Worm (Caenorhabditis elegans) whole organism, mixed stage, embryonic: ENCODE measurements around the gene dro-1.

ENCODE experiments used
- M03D4.4 ChIP-seq: sonication (generic microtip); optimal IDR thresholded peaks from 2 replicates; lab custom pipeline; 2017; ENCODE audit warnings: mild to moderate bottlenecking, missing genetic modification characterization, missing compliant biosample characterization
- bed-3 ChIP-seq: fragments of 200-800 bp; sonication (Bioruptor generic); optimal IDR thresholded peaks from 3 replicates; lab custom pipeline; 2018; ENCODE audit warnings: mild to moderate bottlenecking, missing genetic modification characterization, moderate library complexity, missing compliant biosample characterization
- blmp-1 ChIP-seq: fragments of 150-350 bp; optimal IDR thresholded peaks from 2 replicates; lab custom pipeline; 2014; ENCODE audit warnings: missing biosample characterization, missing genetic modification characterization
- ceh-39 ChIP-seq: fragments of 150-350 bp; optimal IDR thresholded peaks from 2 replicates; lab custom pipeline; 2014; ENCODE audit warnings: missing biosample characterization, missing genetic modification characterization
- ceh-43 ChIP-seq: fragments of 200-800 bp; sonication (Bioruptor generic); optimal IDR thresholded peaks from 2 replicates; lab custom pipeline; 2018; ENCODE audit warnings: mild to moderate bottlenecking, missing genetic modification characterization, moderate library complexity, missing compliant biosample characterization
- ceh-83 ChIP-seq: fragments of 200-800 bp; sonication (Bioruptor generic); optimal IDR thresholded peaks from 2 replicates; lab custom pipeline; 2018; ENCODE audit warnings: mild to moderate bottlenecking, missing genetic modification characterization, missing compliant biosample characterization
- ces-1 ChIP-seq: fragments of 150-350 bp; optimal IDR thresholded peaks from 2 replicates; lab custom pipeline; 2014; ENCODE audit warnings: missing biosample characterization, missing genetic modification reagents, missing genetic modification characterization
- drap-1 ChIP-seq: fragments of 200-800 bp; sonication (Bioruptor generic); optimal IDR thresholded peaks from 3 replicates; lab custom pipeline; 2018; ENCODE audit warnings: mild to moderate bottlenecking, missing genetic modification characterization, missing compliant biosample characterization
- elt-1 ChIP-seq: sonication (generic microtip); optimal IDR thresholded peaks from 2 replicates; lab custom pipeline; 2017; ENCODE audit warnings: missing genetic modification characterization, mild to moderate bottlenecking, missing compliant biosample characterization, antibody characterized with exemption, moderate library complexity, borderline replicate concordance; ENCODE audit not compliant: insufficient read depth
- flh-1 ChIP-seq: fragments of 200-800 bp; sonication (Bioruptor generic); optimal IDR thresholded peaks from 2 replicates; lab custom pipeline; 2018; ENCODE audit warnings: mild to moderate bottlenecking, missing genetic modification characterization, moderate library complexity, missing compliant biosample characterization
- lin-13 ChIP-seq: fragments of 150-350 bp; optimal IDR thresholded peaks from 2 replicates; lab custom pipeline; 2014; ENCODE audit warnings: missing biosample characterization, missing genetic modification characterization
- lin-32 ChIP-seq: fragments of 200-800 bp; sonication (Bioruptor generic); optimal IDR thresholded peaks from 2 replicates; lab custom pipeline; 2018; ENCODE audit warnings: mild to moderate bottlenecking, missing genetic modification characterization, missing compliant biosample characterization
- lsy-2 ChIP-seq: fragments of 150-350 bp; optimal IDR thresholded peaks from 2 replicates; lab custom pipeline; 2014; ENCODE audit warnings: missing biosample characterization, missing genetic modification characterization
- mep-1 ChIP-seq: fragments of 150-350 bp; optimal IDR thresholded peaks from 2 replicates; lab custom pipeline; 2017; ENCODE audit warnings: missing biosample characterization, missing genetic modification reagents, missing genetic modification characterization, inconsistent platforms
- mls-2 ChIP-seq: sonication (generic microtip); optimal IDR thresholded peaks from 2 replicates; lab custom pipeline; 2016; ENCODE audit warnings: mild to moderate bottlenecking, missing genetic modification characterization, moderate library complexity, missing compliant biosample characterization
- nhr-12 ChIP-seq: fragments of 150-350 bp; optimal IDR thresholded peaks from 2 replicates; lab custom pipeline; 2014; ENCODE audit warnings: missing biosample characterization, missing genetic modification characterization
- nhr-2 ChIP-seq: fragments of 150-350 bp; optimal IDR thresholded peaks from 2 replicates; lab custom pipeline; 2014; ENCODE audit warnings: missing biosample characterization, missing genetic modification characterization
- nhr-237 ChIP-seq: fragments of 150-350 bp; optimal IDR thresholded peaks from 2 replicates; lab custom pipeline; 2014; ENCODE audit warnings: missing biosample characterization, missing genetic modification characterization
- nhr-28 ChIP-seq: fragments of 150-350 bp; optimal IDR thresholded peaks from 2 replicates; lab custom pipeline; 2014; ENCODE audit warnings: missing biosample characterization, missing genetic modification characterization
- nhr-76 ChIP-seq: sonication (generic microtip); optimal IDR thresholded peaks from 2 replicates; lab custom pipeline; 2017; ENCODE audit warnings: missing biosample characterization, missing genetic modification characterization
- pha-4 ChIP-seq: fragments of 150-350 bp; optimal IDR thresholded peaks from 2 replicates; lab custom pipeline; 2018; ENCODE audit warnings: missing biosample characterization, missing genetic modification reagents, missing genetic modification characterization
- sptf-1 ChIP-seq: sonication (generic microtip); optimal IDR thresholded peaks from 2 replicates; lab custom pipeline; 2017; ENCODE audit warnings: mild to moderate bottlenecking, missing genetic modification characterization, moderate library complexity, missing compliant biosample characterization
- tbx-8 ChIP-seq: fragments of 200-800 bp; sonication (Bioruptor generic); optimal IDR thresholded peaks from 2 replicates; lab custom pipeline; 2018; ENCODE audit warnings: mild to moderate bottlenecking, missing genetic modification characterization, moderate library complexity, missing compliant biosample characterization
- unc-120 ChIP-seq: sonication (generic microtip); optimal IDR thresholded peaks from 2 replicates; lab custom pipeline; 2017; ENCODE audit warnings: missing genetic modification characterization, missing compliant biosample characterization; ENCODE audit not compliant: poor library complexity, severe bottlenecking
- unc-39 ChIP-seq: fragments of 150-350 bp; optimal IDR thresholded peaks from 2 replicates; lab custom pipeline; 2014; ENCODE audit warnings: missing biosample characterization, missing genetic modification characterization
- unc-62 ChIP-seq: fragments of 150-350 bp; optimal IDR thresholded peaks from 2 replicates; lab custom pipeline; 2014; ENCODE audit warnings: missing biosample characterization, missing genetic modification reagents, missing genetic modification characterization
- zip-8 ChIP-seq: fragments of 150-350 bp; optimal IDR thresholded peaks from 2 replicates; lab custom pipeline; 2014; ENCODE audit warnings: missing biosample characterization, missing genetic modification characterization
- ztf-11 ChIP-seq: fragments of 150-350 bp; optimal IDR thresholded peaks from 2 replicates; lab custom pipeline; 2014; ENCODE audit warnings: missing biosample characterization, missing genetic modification characterization

The dro-1 gene

ce11 chrIII:13359847-13360246, 17.4 kb downstream of the dro-1 start:
- peak; percentile 45 for TF ChIP-seq mep-1 (tag; lab: Kevin White, UChicago)
- TF ChIP-seq ces-1 (GFP tag; lab: Kevin White, UChicago): peak; percentile 29
- no peak for TF ChIP-seq elt-1 (tag; lab: Kevin White, UChicago)
- no peak for TF ChIP-seq zip-8 (tag; lab: Kevin White, UChicago)
- no peak for TF ChIP-seq ztf-11 (tag; lab: Kevin White, UChicago)
- peak; percentile 29 for TF ChIP-seq unc-120 (tag; lab: Kevin White, UChicago)

- no peak for TF ChIP-seq mls-2 (tag; lab: Kevin White, UChicago)
- TF ChIP-seq nhr-76 (tag; lab: Kevin White, UChicago): no peak
- no peak for TF ChIP-seq mep-1 (tag; lab: Kevin White, UChicago)
- TF ChIP-seq nhr-28: no peak
- TF ChIP-seq nhr-237 (tag; lab: Kevin White, UChicago): no peak
- TF ChIP-seq unc-39: no peak
- no peak for TF ChIP-seq tbx-8 (GFP tag; lab: Kevin White, UChicago)
Measured at ce11 chrIII:13370980-13371379, 28.5 kb downstream of the dro-1 start, which contains the start of gene T03F6.9. T03F6.9 (minus strand) TSS chrIII:13371080.

- TF ChIP-seq nhr-237 (tag; lab: Kevin White, UChicago) (no peak), ztf-11 (tag; lab: Kevin White, UChicago) (no peak), mls-2 (tag; lab: Kevin White, UChicago) (no peak), ces-1 (GFP tag; lab: Kevin White, UChicago) (peak; percentile 87), ceh-43 (GFP tag; lab: Kevin White, UChicago) (no peak), bed-3 (no peak), mep-1 (tag; lab: Kevin White, UChicago) (no peak), nhr-12 (no peak)
- TF ChIP-seq, all 35 proteins: peak for 1
Measured at ce11 chrIII:13376304-13376760, 33.8 kb downstream of the dro-1 start, which contains the start of gene lis-1. lis-1 (minus strand) TSS chrIII:13376710.

ce11 chrIII:13377249-13377648, 34.8 kb downstream of the dro-1 start:
- no peak for TF ChIP-seq blmp-1 (tag; lab: Kevin White, UChicago)
- TF ChIP-seq nhr-2 (tag; lab: Kevin White, UChicago): no peak
- TF ChIP-seq M03D4.4 (tag; lab: Kevin White, UChicago): no peak
- no peak for TF ChIP-seq tbx-8 (GFP tag; lab: Kevin White, UChicago)
- TF ChIP-seq drap-1 (GFP tag; lab: Kevin White, UChicago): no peak
- TF ChIP-seq flh-1 (GFP tag; lab: Kevin White, UChicago): no peak
- no peak for TF ChIP-seq lin-13 (tag; lab: Kevin White, UChicago)
- no peak for TF ChIP-seq unc-120 (tag; lab: Kevin White, UChicago)
- TF ChIP-seq elt-1 (tag; lab: Kevin White, UChicago): no peak
- TF ChIP-seq unc-39: no peak
- no peak for TF ChIP-seq ceh-39 (tag; lab: Kevin White, UChicago)
- no peak for TF ChIP-seq unc-62 (GFP tag; lab: Kevin White, UChicago)

ce11 chrIII:13378242-13378641, 35.8 kb downstream of the dro-1 start, which contains the start of gene T03F6.10:
T03F6.10 (minus strand) TSS chrIII:13378342.
- TF ChIP-seq pha-4 (tag; lab: Kevin White, UChicago) (no peak), unc-120 (tag; lab: Kevin White, UChicago) (no peak), lsy-2 (tag; lab: Kevin White, UChicago) (no peak), ceh-43 (GFP tag; lab: Kevin White, UChicago) (no peak), nhr-237 (tag; lab: Kevin White, UChicago) (no peak), elt-1 (tag; lab: Kevin White, UChicago) (no peak), ztf-11 (tag; lab: Kevin White, UChicago) (no peak), drap-1 (GFP tag; lab: Kevin White, UChicago) (no peak), flh-1 (GFP tag; lab: Kevin White, UChicago) (no peak), ceh-83 (GFP tag; lab: Kevin White, UChicago) (no peak), blmp-1 (tag; lab: Kevin White, UChicago) (no peak), unc-39 (no peak), mls-2 (tag; lab: Kevin White, UChicago) (no peak), nhr-28 (no peak), nhr-76 (tag; lab: Kevin White, UChicago) (no peak), sptf-1 (tag; lab: Kevin White, UChicago) (no peak), lin-32 (GFP tag; lab: Kevin White, UChicago) (no peak), nhr-12 (no peak)
